Worm (Caenorhabditis elegans) whole organism, L4 larva: ENCODE measurements around the gene B0218.5.

Experiments
- F26F4.8 ChIP-seq: fragments of 200-800 bp; sonication (Bioruptor generic); conservative IDR thresholded peaks from 2 replicates; pipeline ENCODE4 v1.3.6; 2022; ENCODE audit warnings: missing genetic modification characterization, missing compliant biosample characterization
- F44E2.7 ChIP-seq: fragments of 200-800 bp; sonication (Bioruptor generic); IDR thresholded peaks from 2 replicates; pipeline ENCODE4 v2.1.2; 2022; ENCODE audit warnings: missing genetic modification characterization, missing compliant biosample characterization
- R02D3.7 ChIP-seq: fragments of 150-350 bp; sonication (generic microtip); optimal IDR thresholded peaks from 3 replicates; lab custom pipeline; 2014; ENCODE audit warnings: missing biosample characterization, missing genetic modification characterization
- T20F7.1 ChIP-seq: fragments of 200-800 bp; sonication (Bioruptor generic); optimal IDR thresholded peaks from 2 replicates; lab custom pipeline; 2018; ENCODE audit warnings: mild to moderate bottlenecking, missing genetic modification characterization, missing compliant biosample characterization
- Y48G9A.11 ChIP-seq: fragments of 200-800 bp; sonication (Bioruptor generic); IDR thresholded peaks from 2 replicates; pipeline ENCODE4 v1.3.6; 2022; ENCODE audit warnings: missing genetic modification reagents, missing genetic modification characterization, missing compliant biosample characterization
- aha-1 ChIP-seq: fragments of 150-350 bp; peaks from one replicate; lab custom pipeline; 2014; ENCODE audit warnings: missing biosample characterization, missing genetic modification characterization
- ama-1 ChIP-seq: fragments of 150-350 bp; optimal IDR thresholded peaks from 2 replicates; lab custom pipeline; 2014; ENCODE audit warnings: inconsistent platforms, mixed read lengths
- ceh-32 ChIP-seq: sonication (generic microtip); optimal IDR thresholded peaks from 2 replicates; lab custom pipeline; 2016; ENCODE audit warnings: mild to moderate bottlenecking, missing genetic modification characterization, missing compliant biosample characterization; ENCODE audit not compliant: poor library complexity
- ceh-44 ChIP-seq: fragments of 200-800 bp; sonication (Bioruptor generic); IDR thresholded peaks from 2 replicates; pipeline ENCODE4 v1.3.6; 2022; ENCODE audit warnings: missing genetic modification reagents, missing genetic modification characterization, missing compliant biosample characterization
- ceh-82 ChIP-seq: sonication (generic microtip); optimal IDR thresholded peaks from 2 replicates; lab custom pipeline; 2017; ENCODE audit warnings: missing biosample characterization, missing genetic modification characterization
- ces-1 ChIP-seq: fragments of 150-350 bp; sonication (generic microtip); optimal IDR thresholded peaks from 4 replicates; lab custom pipeline; 2014; ENCODE audit warnings: missing biosample characterization, missing genetic modification reagents, missing genetic modification characterization
- ctbp-1 ChIP-seq: fragments of 200-800 bp; sonication (Bioruptor generic); IDR thresholded peaks from 2 replicates; pipeline ENCODE4 v1.3.6; 2022; ENCODE audit warnings: missing genetic modification reagents, missing genetic modification characterization, missing compliant biosample characterization
- daf-16 ChIP-seq, 3 experiments: sonication (generic microtip); optimal IDR thresholded peaks; 2 replicates each; lab custom pipeline; 2016 to 2017; ENCODE audit warnings: missing genetic modification characterization in 3 of 3, missing genetic modification reagents in 3 of 3, mild to moderate bottlenecking in 2 of 3, missing compliant biosample characterization in 2 of 3, missing biosample characterization in 1 of 3, moderate library complexity in 1 of 3
- daf-19 ChIP-seq: fragments of 200-800 bp; sonication (Bioruptor generic); conservative IDR thresholded peaks from 2 replicates; pipeline ENCODE4 v1.3.6; 2022; ENCODE audit warnings: missing genetic modification characterization, missing compliant biosample characterization
- dmd-9 ChIP-seq: fragments of 200-800 bp; sonication (Bioruptor generic); IDR thresholded peaks from 2 replicates; pipeline ENCODE4 v1.3.6; 2022; ENCODE audit warnings: missing genetic modification reagents, missing genetic modification characterization, missing compliant biosample characterization
- fkh-10 ChIP-seq: fragments of 150-350 bp; optimal IDR thresholded peaks from 2 replicates; lab custom pipeline; 2014; ENCODE audit warnings: missing biosample characterization, missing genetic modification reagents, missing genetic modification characterization
- hmg-1.1 ChIP-seq: fragments of 200-800 bp; sonication (Bioruptor generic); IDR thresholded peaks from 2 replicates; pipeline ENCODE4 v1.3.6; 2022; ENCODE audit warnings: missing genetic modification reagents, missing genetic modification characterization, missing compliant biosample characterization
- jun-1 ChIP-seq: fragments of 150-350 bp; optimal IDR thresholded peaks from 2 replicates; lab custom pipeline; 2014; ENCODE audit warnings: missing biosample characterization, missing genetic modification reagents, missing genetic modification characterization
- lin-1 ChIP-seq: fragments of 200-800 bp; sonication (Bioruptor generic); IDR thresholded peaks from 2 replicates; pipeline ENCODE4 v1.3.6; 2022; ENCODE audit warnings: missing genetic modification reagents, missing genetic modification characterization, missing compliant biosample characterization
- lin-29 ChIP-seq: fragments of 200-800 bp; sonication (Bioruptor generic); IDR thresholded peaks from 2 replicates; pipeline ENCODE4 v1.3.6; 2022; ENCODE audit warnings: missing genetic modification reagents, missing genetic modification characterization, missing compliant biosample characterization
- lsy-2 ChIP-seq, 2 experiments: fragments of 150-350 bp in 1 of 2; sonication (generic microtip) in 1 of 2; optimal IDR thresholded peaks; 2 replicates each; lab custom pipeline; 2014 to 2017; ENCODE audit warnings: missing biosample characterization in 2 of 2, missing genetic modification characterization in 2 of 2
- mdl-1 ChIP-seq, 2 experiments: fragments of 150-350 bp in 1 of 2; sonication (generic microtip) in 1 of 2; optimal IDR thresholded peaks; 2 replicates each; lab custom pipeline; 2014 to 2017; ENCODE audit warnings: missing biosample characterization in 2 of 2, missing genetic modification characterization in 2 of 2
- mdt-29 ChIP-seq: fragments of 200-800 bp; sonication (Bioruptor generic); IDR thresholded peaks from 2 replicates; pipeline ENCODE4 v1.3.6; 2022; ENCODE audit warnings: missing genetic modification reagents, missing genetic modification characterization, missing compliant biosample characterization
- mep-1 ChIP-seq: fragments of 150-350 bp; sonication (generic microtip); optimal IDR thresholded peaks from 3 replicates; lab custom pipeline; 2014; ENCODE audit warnings: missing biosample characterization, missing genetic modification characterization
- nhr-25 ChIP-seq: sonication (generic microtip); optimal IDR thresholded peaks from 2 replicates; lab custom pipeline; 2017; ENCODE audit warnings: missing genetic modification characterization, mild to moderate bottlenecking, missing compliant biosample characterization, antibody characterized with exemption, moderate library complexity, borderline replicate concordance; ENCODE audit not compliant: insufficient read depth
- nhr-76 ChIP-seq: fragments of 150-350 bp; optimal IDR thresholded peaks from 2 replicates; lab custom pipeline; 2014; ENCODE audit warnings: missing biosample characterization, missing genetic modification characterization
- pha-4 ChIP-seq, 2 experiments: fragments of 150-350 bp in 1 of 2; fragments of 200-800 bp in 1 of 2; sonication (Bioruptor generic) in 1 of 2; IDR thresholded peaks in 1 of 2; optimal IDR thresholded peaks in 1 of 2; 2 replicates each; pipeline versions ENCODE4 v1.3.6 to Lab custom; 2014 to 2022; ENCODE audit warnings: missing genetic modification characterization in 2 of 2, missing genetic modification reagents in 2 of 2, missing biosample characterization in 1 of 2, missing compliant biosample characterization in 1 of 2
- php-3 ChIP-seq: fragments of 200-800 bp; sonication (Bioruptor generic); IDR thresholded peaks from 2 replicates; pipeline ENCODE4 v1.3.6; 2022; ENCODE audit warnings: missing genetic modification reagents, missing genetic modification characterization, missing compliant biosample characterization
- saeg-2 ChIP-seq: fragments of 200-800 bp; sonication (Bioruptor generic); IDR thresholded peaks from 2 replicates; pipeline ENCODE4 v1.3.6; 2022; ENCODE audit warnings: missing genetic modification reagents, missing genetic modification characterization, missing compliant biosample characterization
- sdz-12 ChIP-seq: fragments of 200-800 bp; sonication (Bioruptor generic); optimal IDR thresholded peaks from 2 replicates; lab custom pipeline; 2018; ENCODE audit warnings: mild to moderate bottlenecking, missing genetic modification characterization, missing compliant biosample characterization
- set-16 ChIP-seq: fragments of 200-800 bp; sonication (Bioruptor generic); IDR thresholded peaks from 2 replicates; pipeline ENCODE4 v1.3.6; 2022; ENCODE audit warnings: missing genetic modification reagents, missing genetic modification characterization, missing compliant biosample characterization
- skn-1 ChIP-seq: fragments of 150-350 bp; optimal IDR thresholded peaks from 2 replicates; lab custom pipeline; 2014; ENCODE audit warnings: missing biosample characterization, missing genetic modification characterization
- snpc-4 ChIP-seq: fragments of 150-350 bp; optimal IDR thresholded peaks from 2 replicates; lab custom pipeline; 2014; ENCODE audit warnings: missing biosample characterization, missing genetic modification characterization
- unc-62 ChIP-seq, 3 experiments: fragments of 150-350 bp in 1 of 3; sonication (generic microtip); optimal IDR thresholded peaks in 2 of 3; peaks in 1 of 3; 1 replicate in 1 of 3; 2 replicates in 2 of 3; lab custom pipeline; 2014 to 2017; ENCODE audit warnings: missing biosample characterization in 3 of 3, missing genetic modification characterization in 3 of 3, missing genetic modification reagents in 3 of 3, missing genotype in 1 of 3
- vab-7 ChIP-seq: fragments of 200-800 bp; sonication (Bioruptor generic); IDR thresholded peaks from 2 replicates; pipeline ENCODE4 v1.3.6; 2022; ENCODE audit warnings: missing genetic modification reagents, missing genetic modification characterization, missing compliant biosample characterization
- zag-1 ChIP-seq: fragments of 150-350 bp; optimal IDR thresholded peaks from 2 replicates; lab custom pipeline; 2014; ENCODE audit warnings: missing biosample characterization, missing genetic modification characterization
- ztf-11 ChIP-seq: fragments of 150-350 bp; optimal IDR thresholded peaks from 2 replicates; lab custom pipeline; 2014; ENCODE audit warnings: missing biosample characterization, missing genetic modification characterization

The B0218.5 gene

ce11 chrIV:8183313-8183712 is 26.3 kb upstream of the B0218.5 start (continued):
- TF ChIP-seq zag-1 (tag; lab: Kevin White, UChicago) = no peak
- no peak for TF ChIP-seq ceh-82 (tag; lab: Kevin White, UChicago)
- TF ChIP-seq T20F7.1 (GFP tag; lab: Kevin White, UChicago) = no peak
- peak; percentile 35; the same call in 1 of the 2 replicates for TF ChIP-seq ctbp-1 (GFP tag; lab: Robert Waterston, UW)
- TF ChIP-seq Y48G9A.11 = no peak
- no peak for TF ChIP-seq vab-7 (GFP tag; lab: Robert Waterston, UW)
- TF ChIP-seq nhr-25 (tag; lab: Kevin White, UChicago) = no peak
- TF ChIP-seq ces-1 (GFP tag; lab: Kevin White, UChicago) = no peak
- no peak for TF ChIP-seq daf-19
- TF ChIP-seq saeg-2 (GFP tag; lab: Robert Waterston, UW) = no peak
- peak in 1 of 2 experiments; percentile 12 for TF ChIP-seq mdl-1 (tag; optimal IDR thresholded peaks at IDR 0.05; lab: Kevin White, UChicago)
- TF ChIP-seq lin-1 = no peak
- TF ChIP-seq pha-4 (GFP tag; IDR thresholded peaks at IDR 0.05; lab: Robert Waterston, UW) = peak; percentile 34; the same call in 1 of the 2 replicates
- TF ChIP-seq pha-4 (tag; optimal IDR thresholded peaks at IDR 0.05; lab: Kevin White, UChicago) = no peak
- no peak for TF ChIP-seq lin-29 (GFP tag; lab: Robert Waterston, UW)
- TF ChIP-seq R02D3.7 (tag; lab: Kevin White, UChicago) = no peak
- TF ChIP-seq daf-16 (GFP tag; optimal IDR thresholded peaks at IDR 0.05; lab: Kevin White, UChicago) = no peak
- no peak for TF ChIP-seq daf-16 (tag; optimal IDR thresholded peaks at IDR 0.05; lab: Kevin White, UChicago)
- TF ChIP-seq hmg-1.1 (GFP tag; lab: Robert Waterston, UW) = peak; percentile 52
- TF ChIP-seq set-16 (GFP tag; lab: Robert Waterston, UW) = peak; percentile 44; the same call in 1 of the 2 replicates
- TF ChIP-seq snpc-4 (tag; lab: Kevin White, UChicago) = no peak
- TF ChIP-seq dmd-9 (GFP tag; lab: Robert Waterston, UW) = no peak
- 0 out of 2 replicates have a peak, but pooled peaks have one; percentile 42 for TF ChIP-seq ceh-44 (GFP tag; lab: Robert Waterston, UW)
- no peak for TF ChIP-seq ama-1 (lab: Kevin White, UChicago)
- TF ChIP-seq lsy-2 (tag; optimal IDR thresholded peaks at IDR 0.05; lab: Kevin White, UChicago) = peak in 1 of 2 experiments; percentile 49
- no peak for TF ChIP-seq ztf-11 (tag; lab: Kevin White, UChicago)
- no peak for TF ChIP-seq mdt-29 (GFP tag; lab: Robert Waterston, UW)
- TF ChIP-seq jun-1 (tag; lab: Kevin White, UChicago) = no peak
- TF ChIP-seq skn-1 (tag; lab: Kevin White, UChicago) = no peak
- TF ChIP-seq ceh-32 = no peak
- TF ChIP-seq nhr-76 (tag; lab: Kevin White, UChicago) = no peak

DNA sequence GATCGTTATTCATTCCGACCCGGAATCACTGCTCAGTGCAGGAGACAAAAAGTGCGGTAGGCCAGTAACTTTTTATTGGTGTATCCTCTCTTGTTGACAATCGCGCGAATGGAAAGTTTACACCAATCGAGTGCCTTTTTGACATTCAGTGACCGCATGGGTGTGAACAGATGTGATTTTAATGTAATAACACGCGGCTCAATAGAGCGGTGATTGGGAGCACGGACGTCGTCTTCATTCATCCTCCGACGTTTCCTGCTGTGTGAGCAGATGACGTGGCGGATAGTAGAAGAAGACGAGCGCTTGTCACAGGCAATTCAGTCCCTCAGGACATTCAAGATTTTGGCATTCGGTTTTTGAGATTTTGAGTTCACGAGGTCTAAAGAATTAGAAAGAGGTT is 25.5 kb upstream of the B0218.5 start:
- TF ChIP-seq F44E2.7 (no peak), unc-62 (GFP tag; optimal IDR thresholded peaks at IDR 0.05 in 1 of 2; lab: Kevin White, UChicago) (peak in 1 of 2 experiments; percentile 16), unc-62 (tag; optimal IDR thresholded peaks at IDR 0.05; lab: Kevin White, UChicago) (no peak), ces-1 (GFP tag; lab: Kevin White, UChicago) (peak; percentile 7), aha-1 (tag; lab: Kevin White, UChicago) (peak; percentile 48)

DNA sequence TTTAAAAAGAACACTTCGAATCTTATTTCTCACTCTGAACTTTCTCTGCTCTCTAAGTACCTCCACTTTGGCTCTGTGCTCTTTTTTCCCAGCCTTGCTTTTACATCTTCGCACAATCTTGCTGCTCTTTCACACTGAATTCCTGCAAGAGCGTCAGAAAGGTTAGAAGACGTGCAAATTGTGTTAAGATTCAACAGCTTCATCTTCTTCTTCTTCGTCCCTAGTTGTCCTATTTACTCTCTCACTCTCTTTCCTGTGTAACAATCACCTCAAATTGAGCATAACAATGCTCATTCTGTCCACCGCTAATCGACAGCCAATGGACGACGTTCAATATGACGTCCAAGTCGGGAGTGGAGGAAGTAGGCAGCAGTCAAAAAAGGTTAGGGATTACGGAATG is 24.3 kb upstream of the B0218.5 start:
- TF ChIP-seq ama-1 (lab: Kevin White, UChicago) (no peak), sdz-12 (GFP tag; lab: Kevin White, UChicago) (no peak), fkh-10 (peak; percentile 94), snpc-4 (tag; lab: Kevin White, UChicago) (no peak), mdt-29 (GFP tag; lab: Robert Waterston, UW) (no peak), aha-1 (tag; lab: Kevin White, UChicago) (peak; percentile 73), ztf-11 (tag; lab: Kevin White, UChicago) (no peak), mep-1 (tag; lab: Kevin White, UChicago) (no peak), F26F4.8 (no peak), php-3 (GFP tag; lab: Robert Waterston, UW) (no peak), ctbp-1 (GFP tag; lab: Robert Waterston, UW) (0 out of 2 replicates have a peak, but pooled peaks have one; percentile 27)
